Fruit fly (Drosophila melanogaster): Measurements from ENCODE around the gene CG12213.
A peak's percentile ranks its signal among the peaks of the same experiment; 100 is the strongest.

CG12213 gene

DNA sequence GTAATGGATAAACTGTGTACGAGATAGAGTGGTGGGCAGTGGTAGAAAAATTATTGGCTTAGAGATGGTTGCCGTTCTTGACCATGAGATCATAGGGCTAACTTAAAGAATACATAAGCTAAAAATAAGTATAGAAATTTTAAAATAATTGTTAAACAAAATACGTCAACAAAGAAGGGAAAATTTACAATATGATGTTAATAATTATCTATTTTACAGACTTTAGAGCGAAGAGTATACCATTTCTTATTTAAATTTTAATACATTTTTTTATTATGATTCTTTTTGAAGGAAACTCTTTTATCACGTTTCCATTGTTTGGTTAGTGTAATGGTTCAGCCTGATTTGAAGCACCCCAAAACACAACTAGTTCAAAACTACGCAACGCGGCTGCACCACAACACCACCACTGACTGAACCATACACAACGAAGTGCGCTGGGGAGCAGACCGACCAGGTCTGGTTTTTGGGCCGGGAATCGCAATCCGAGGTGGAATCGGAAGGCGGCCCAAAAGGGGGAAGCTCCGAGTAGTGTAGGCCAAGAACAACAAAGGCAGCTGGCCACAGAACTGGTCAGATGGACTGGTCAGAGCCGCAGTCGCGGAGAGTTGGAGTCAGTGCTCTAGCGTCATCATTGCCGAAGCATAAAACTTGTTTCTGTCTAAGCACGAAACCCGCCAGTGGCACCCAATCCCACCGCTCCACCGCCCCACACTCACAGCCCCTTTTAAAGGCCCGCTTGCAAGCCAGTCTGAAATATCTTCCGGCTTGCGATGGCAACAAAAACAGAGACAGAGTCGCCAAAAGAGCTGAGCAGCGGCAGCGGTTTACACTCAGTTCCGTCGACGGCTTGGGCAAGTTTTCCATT, 21.8 kb downstream of the CG12213 start (continued):
- TF ChIP-seq CG34376 (GFP tag; optimal IDR thresholded peaks at IDR 0.05) (no peak), CG9932 (GFP tag; IDR thresholded peaks at IDR 0.05) (no peak), tx (GFP tag; optimal IDR thresholded peaks at IDR 0.05) (no peak), chn (GFP tag; optimal IDR thresholded peaks at IDR 0.05) (no peak), CG2678 (tag; optimal IDR thresholded peaks at IDR 0.05) (no peak), mam (GFP tag; optimal IDR thresholded peaks at IDR 0.05) (no peak), nau (GFP tag; optimal IDR thresholded peaks at IDR 0.05) (no peak), zf30C (GFP tag; optimal IDR thresholded peaks at IDR 0.05) (no peak), NFAT (GFP tag; IDR thresholded peaks at IDR 0.05) (0 out of 2 replicates have a peak, but pooled peaks have one; percentile 4), CG13894 (tag; optimal IDR thresholded peaks at IDR 0.05) (no peak), CG7271 (tag; optimal IDR thresholded peaks at IDR 0.05) (no peak), CG32772 (GFP tag; IDR thresholded peaks at IDR 0.05) (no peak), Spps (tag; optimal IDR thresholded peaks at IDR 0.05) (no peak), bbx (GFP tag; IDR thresholded peaks at IDR 0.05; ENCODE audit: partially characterized antibody) (0 out of 2 replicates have a peak, but pooled peaks have one; percentile 23), gem (tag; optimal IDR thresholded peaks at IDR 0.05) (no peak), Opbp (GFP tag; IDR thresholded peaks at IDR 0.05; ENCODE audit: partially characterized antibody) (no peak), ci (GFP tag; IDR thresholded peaks at IDR 0.05) (0 out of 3 replicates have a peak, but pooled peaks have one; percentile 32), CG8944 (GFP tag; optimal IDR thresholded peaks at IDR 0.05) (no peak), CG33557 (GFP tag; optimal IDR thresholded peaks at IDR 0.05) (no peak), sens (GFP tag) (peak; percentile 67), phol (tag; optimal IDR thresholded peaks at IDR 0.05) (no peak), pum (GFP tag; optimal IDR thresholded peaks at IDR 0.05) (no peak), CG32532 (GFP tag; IDR thresholded peaks at IDR 0.05) (no peak), PHDP (tag; optimal IDR thresholded peaks at IDR 0.05) (no peak), tap (tag; optimal IDR thresholded peaks at IDR 0.05) (no peak), fd96Cb (tag; optimal IDR thresholded peaks at IDR 0.05) (no peak), bsh (GFP tag; optimal IDR thresholded peaks at IDR 0.05) (no peak), Trl (optimal IDR thresholded peaks at IDR 0.05) (no peak), Trl (GFP tag; optimal IDR thresholded peaks at IDR 0.05) (no peak), tin (GFP tag; optimal IDR thresholded peaks at IDR 0.05) (no peak), crol (GFP tag; IDR thresholded peaks at IDR 0.05) (peak; percentile 55), zfh2 (GFP tag; optimal IDR thresholded peaks at IDR 0.05) (no peak), knrl (GFP tag; IDR thresholded peaks at IDR 0.05; ENCODE audit: partially characterized antibody) (no peak), Awh (GFP tag; IDR thresholded peaks at IDR 0.05) (no peak), btn (GFP tag; optimal IDR thresholded peaks at IDR 0.05) (no peak), chm (GFP tag; IDR thresholded peaks at IDR 0.05) (0 out of 2 replicates have a peak, but pooled peaks have one; percentile 21), CG17802 (tag; optimal IDR thresholded peaks at IDR 0.05) (no peak), scrt (GFP tag; optimal IDR thresholded peaks at IDR 0.05) (no peak), lbe (GFP tag; optimal IDR thresholded peaks at IDR 0.05) (no peak), ftz-f1 (GFP tag; optimal IDR thresholded peaks at IDR 0.05) (no peak), CG7928 (GFP tag; optimal IDR thresholded peaks at IDR 0.05) (no peak), yki (optimal IDR thresholded peaks at IDR 0.05) (no peak), CG11560 (tag; IDR thresholded peaks at IDR 0.05) (no peak), CG11504 (tag; optimal IDR thresholded peaks at IDR 0.05) (no peak), Pdp1 (GFP tag; optimal IDR thresholded peaks at IDR 0.05) (no peak), NfI (GFP tag; optimal IDR thresholded peaks at IDR 0.05) (no peak), ERR (GFP tag; optimal IDR thresholded peaks at IDR 0.05) (no peak), chinmo (GFP tag; IDR thresholded peaks at IDR 0.05; ENCODE audit: partially characterized antibody) (peak; percentile 84), gt (GFP tag; IDR thresholded peaks at IDR 0.05) (no peak), CHES-1-like (GFP tag; optimal IDR thresholded peaks at IDR 0.05) (no peak)
